Worm (Caenorhabditis elegans): ENCODE measurements around the gene kel-3.

- TF ChIP-seq unc-62 (GFP tag; optimal IDR thresholded peaks at IDR 0.05) (no peak), sem-2 (GFP tag; optimal IDR thresholded peaks at IDR 0.05) (no peak), ztf-11 (tag; optimal IDR thresholded peaks at IDR 0.05) (no peak), unc-39 (tag; optimal IDR thresholded peaks at IDR 0.05) (no peak), pha-4 (tag; optimal IDR thresholded peaks at IDR 0.05) (no peak), ceh-43 (GFP tag; optimal IDR thresholded peaks at IDR 0.05) (no peak), ces-1 (GFP tag; optimal IDR thresholded peaks at IDR 0.05) (no peak), lsy-2 (tag; optimal IDR thresholded peaks at IDR 0.05) (no peak)
Observed at ce11 chrIII:13505718-13506117, 41.1 kb downstream of the kel-3 start, which contains the start of gene T28A8.3.

Measured in whole organism, mixed stage, embryonic.